Worm (Caenorhabditis elegans): Measurements from ENCODE around the gene zig-13.

DNA sequence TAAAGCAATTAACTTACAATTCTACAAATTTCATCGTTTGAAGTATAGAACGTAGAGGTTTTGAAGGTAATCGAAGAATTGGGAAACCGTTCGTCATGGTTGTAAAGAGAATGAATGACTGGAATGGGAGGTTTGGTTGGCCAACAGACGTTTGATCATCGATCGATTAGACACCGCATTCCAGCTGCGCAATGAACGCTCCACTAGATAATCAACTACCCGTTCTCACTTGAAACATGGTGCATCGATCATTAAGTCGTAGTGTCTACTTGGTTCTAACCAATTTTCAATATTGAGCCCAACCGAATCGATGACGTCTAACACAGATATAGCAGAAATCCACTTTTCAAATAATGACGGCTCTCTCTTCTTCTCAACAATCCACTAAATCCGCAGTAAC lies 13.4 kb downstream of the zig-13 start, which contains the start of gene fbxb-82:
- TF ChIP-seq nhr-76 (tag; optimal IDR thresholded peaks at IDR 0.05) (no peak), nhr-237 (tag; optimal IDR thresholded peaks at IDR 0.05) (no peak), mab-5 (tag; optimal IDR thresholded peaks at IDR 0.05) (no peak), drap-1 (GFP tag; optimal IDR thresholded peaks at IDR 0.05) (no peak), hlh-1 (tag; optimal IDR thresholded peaks at IDR 0.05) (no peak)
